1 fruit fly cellular context compared by ENCODE assay signal in genomic region chrX:18101098-18101711, dm6.
TF ChIP-seq lines count a peak whose summit lies in the region.

TSS of gene Mvb12 (minus strand) at chrX:18101314.

TF ChIP-seq in whole organism, embryonic, 481 proteins besides CTCF, POLR2A, EP300 and RAD21 (continued from another document and continues in another):
- TF ChIP-seq inv (GFP tag; IDR thresholded peaks at IDR 0.05; lab: Robert Waterston, UW; ENCODE audit: partially characterized antibody) (peak; percentile 41; the same call in 1 of the 2 replicates), Asciz (GFP tag; optimal IDR thresholded peaks at IDR 0.05; lab: Kevin White, UChicago) (no peak), CG9727 (GFP tag; optimal IDR thresholded peaks at IDR 0.05; lab: Kevin White, UChicago) (peak; percentile 13), CG8281 (tag; optimal IDR thresholded peaks at IDR 0.05; lab: Kevin White, UChicago) (no peak), sisA (GFP tag; IDR thresholded peaks at IDR 0.05; lab: Robert Waterston, UW) (no peak), Vsx1 (GFP tag; optimal IDR thresholded peaks at IDR 0.05; lab: Kevin White, UChicago) (no peak), Rfx (GFP tag; IDR thresholded peaks at IDR 0.05; lab: Robert Waterston, UW) (0 out of 2 replicates have a peak, but pooled peaks have one; percentile 19), Bdp1 (GFP tag; optimal IDR thresholded peaks at IDR 0.05; lab: Kevin White, UChicago) (no peak), Taf1 (GFP tag; IDR thresholded peaks at IDR 0.05; lab: Robert Waterston, UW) (no peak), chm (GFP tag; IDR thresholded peaks at IDR 0.05; lab: Robert Waterston, UW) (peak; percentile 48; the same call in 1 of the 2 replicates), CG30403 (GFP tag; optimal IDR thresholded peaks at IDR 0.05; lab: Kevin White, UChicago) (peak; percentile 15), jigr1 (GFP tag; IDR thresholded peaks at IDR 0.05; lab: Robert Waterston, UW) (no peak), CG15479 (GFP tag; optimal IDR thresholded peaks at IDR 0.05; lab: Kevin White, UChicago) (no peak), wor (GFP tag; IDR thresholded peaks at IDR 0.05; lab: Robert Waterston, UW) (no peak), CG34422 (GFP tag; IDR thresholded peaks at IDR 0.05; lab: Robert Waterston, UW) (peak; percentile 70; the same call in 2 of the 3 replicates), CG12659 (GFP tag; optimal IDR thresholded peaks at IDR 0.05; lab: Kevin White, UChicago) (peak; percentile 29), Lhr (GFP tag; optimal IDR thresholded peaks at IDR 0.05; lab: Kevin White, UChicago) (no peak), gsb (GFP tag; IDR thresholded peaks at IDR 0.05; lab: Robert Waterston, UW) (no peak), cad (GFP tag; optimal IDR thresholded peaks at IDR 0.05; lab: Kevin White, UChicago) (no peak), CG17612 (GFP tag; IDR thresholded peaks at IDR 0.05; lab: Robert Waterston, UW) (no peak), CG13775 (GFP tag; optimal IDR thresholded peaks at IDR 0.05; lab: Kevin White, UChicago) (no peak), CG1603 (tag; optimal IDR thresholded peaks at IDR 0.05; lab: Kevin White, UChicago) (peak; percentile 48), CG7839 (tag; optimal IDR thresholded peaks at IDR 0.05; lab: Kevin White, UChicago) (no peak), Max (GFP tag; optimal IDR thresholded peaks at IDR 0.05; lab: Kevin White, UChicago) (no peak), Jarid2 (GFP tag; optimal IDR thresholded peaks at IDR 0.05; lab: Kevin White, UChicago) (peak; percentile 62), Sox100B (GFP tag; optimal IDR thresholded peaks at IDR 0.05; lab: Kevin White, UChicago) (peak; percentile 30), Stat92E (GFP tag; optimal IDR thresholded peaks at IDR 0.05; lab: Kevin White, UChicago) (no peak), tup (GFP tag; optimal IDR thresholded peaks at IDR 0.05; lab: Kevin White, UChicago) (no peak), Camta (GFP tag; optimal IDR thresholded peaks at IDR 0.05; lab: Kevin White, UChicago) (no peak), CG11093 (GFP tag; IDR thresholded peaks at IDR 0.05; lab: Robert Waterston, UW) (no peak), CG2129 (GFP tag; IDR thresholded peaks at IDR 0.05; lab: Robert Waterston, UW; ENCODE audit: partially characterized antibody) (0 out of 2 replicates have a peak, but pooled peaks have one; percentile 20), CG3726 (GFP tag; IDR thresholded peaks at IDR 0.05; lab: Robert Waterston, UW) (no peak), NfI (GFP tag; optimal IDR thresholded peaks at IDR 0.05; lab: Kevin White, UChicago) (no peak), CG7372 (GFP tag; IDR thresholded peaks at IDR 0.05; lab: Robert Waterston, UW) (no peak), Atf3 (GFP tag; optimal IDR thresholded peaks at IDR 0.05; lab: Kevin White, UChicago) (no peak), phol (tag; optimal IDR thresholded peaks at IDR 0.05; lab: Kevin White, UChicago) (no peak), MBD-R2 (GFP tag; IDR thresholded peaks at IDR 0.05; lab: Robert Waterston, UW) (0 out of 2 replicates have a peak, but pooled peaks have one; percentile 35), CG15269 (tag; optimal IDR thresholded peaks at IDR 0.05; lab: Kevin White, UChicago) (no peak), CG12769 (tag; optimal IDR thresholded peaks at IDR 0.05; lab: Kevin White, UChicago) (peak; percentile 85), CG10565 (GFP tag; optimal IDR thresholded peaks at IDR 0.05; lab: Kevin White, UChicago) (no peak), CG9876 (GFP tag; optimal IDR thresholded peaks at IDR 0.05; lab: Kevin White, UChicago) (no peak), Trl (optimal IDR thresholded peaks at IDR 0.05; lab: Kevin White, UChicago) (no peak), Trl (GFP tag; optimal IDR thresholded peaks at IDR 0.05; lab: Kevin White, UChicago) (no peak), lbe (GFP tag; optimal IDR thresholded peaks at IDR 0.05; lab: Kevin White, UChicago) (no peak), repo (GFP tag; optimal IDR thresholded peaks at IDR 0.05; lab: Kevin White, UChicago) (no peak), CG8290 (GFP tag; optimal IDR thresholded peaks at IDR 0.05; lab: Kevin White, UChicago) (no peak), CG8290 (tag; optimal IDR thresholded peaks at IDR 0.05; lab: Kevin White, UChicago) (peak; percentile 32 to 34), slou (GFP tag; optimal IDR thresholded peaks at IDR 0.05; lab: Kevin White, UChicago) (no peak), pfk (GFP tag; optimal IDR thresholded peaks at IDR 0.05; lab: Kevin White, UChicago) (no peak), Sry-δ (GFP tag; optimal IDR thresholded peaks at IDR 0.05; lab: Kevin White, UChicago) (peak; percentile 53), zfh1 (GFP tag; IDR thresholded peaks at IDR 0.05; lab: Robert Waterston, UW) (no peak), fd102C (GFP tag; optimal IDR thresholded peaks at IDR 0.05; lab: Kevin White, UChicago) (no peak), CG10979 (tag; optimal IDR thresholded peaks at IDR 0.05; lab: Kevin White, UChicago) (no peak), gt (GFP tag; IDR thresholded peaks at IDR 0.05; lab: Robert Waterston, UW) (no peak), gem (tag; optimal IDR thresholded peaks at IDR 0.05; lab: Kevin White, UChicago) (peak; percentile 18), fd3F (GFP tag; optimal IDR thresholded peaks at IDR 0.05; lab: Kevin White, UChicago) (no peak), CG11247 (GFP tag; IDR thresholded peaks at IDR 0.05; lab: Robert Waterston, UW) (no peak), E2f1 (GFP tag; IDR thresholded peaks at IDR 0.05; lab: Robert Waterston, UW) (no peak), CG17568 (GFP tag; optimal IDR thresholded peaks at IDR 0.05; lab: Kevin White, UChicago) (no peak), so (GFP tag; IDR thresholded peaks at IDR 0.05; lab: Robert Waterston, UW) (no peak), hth (optimal IDR thresholded peaks at IDR 0.05; lab: Kevin White, UChicago) (no peak), Six4 (GFP tag; optimal IDR thresholded peaks at IDR 0.05; lab: Kevin White, UChicago) (no peak), CG9609 (GFP tag; optimal IDR thresholded peaks at IDR 0.05; lab: Kevin White, UChicago) (no peak), Side (GFP tag; optimal IDR thresholded peaks at IDR 0.05; lab: Kevin White, UChicago) (no peak), her (GFP tag; optimal IDR thresholded peaks at IDR 0.05; lab: Kevin White, UChicago) (no peak), CG18262 (tag; optimal IDR thresholded peaks at IDR 0.05; lab: Kevin White, UChicago) (peak; percentile 16), CG18619 (GFP tag; optimal IDR thresholded peaks at IDR 0.05; lab: Kevin White, UChicago) (no peak), BEAF-32 (GFP tag; optimal IDR thresholded peaks at IDR 0.05; lab: Kevin White, UChicago) (peak; percentile 57), Hr78 (GFP tag; optimal IDR thresholded peaks at IDR 0.05; lab: Kevin White, UChicago) (no peak), TFAM (GFP tag; optimal IDR thresholded peaks at IDR 0.05; lab: Kevin White, UChicago) (no peak), Atf6 (GFP tag; IDR thresholded peaks at IDR 0.05; lab: Robert Waterston, UW) (0 out of 2 replicates have a peak, but pooled peaks have one; percentile 18), D19A (tag; optimal IDR thresholded peaks at IDR 0.05; lab: Kevin White, UChicago) (no peak), CG1233 (GFP tag; optimal IDR thresholded peaks at IDR 0.05; lab: Kevin White, UChicago) (no peak), CG34376 (GFP tag; optimal IDR thresholded peaks at IDR 0.05; lab: Kevin White, UChicago) (no peak), luna (GFP tag; optimal IDR thresholded peaks at IDR 0.05; lab: Kevin White, UChicago) (no peak), CG11398 (GFP tag; optimal IDR thresholded peaks at IDR 0.05; lab: Kevin White, UChicago) (no peak), lab (GFP tag; optimal IDR thresholded peaks at IDR 0.05; lab: Kevin White, UChicago) (peak; percentile 46), dmrt11E (tag; optimal IDR thresholded peaks at IDR 0.05; lab: Kevin White, UChicago) (peak; percentile 20), Hand (GFP tag; optimal IDR thresholded peaks at IDR 0.05; lab: Kevin White, UChicago) (no peak), grau (tag; optimal IDR thresholded peaks at IDR 0.05; lab: Kevin White, UChicago) (no peak), Sin3A (optimal IDR thresholded peaks at IDR 0.05; lab: Kevin White, UChicago) (no peak), Pdp1 (GFP tag; optimal IDR thresholded peaks at IDR 0.05; lab: Kevin White, UChicago) (peak in 1 of 2 experiments; percentile 0), MESR4 (GFP tag; optimal IDR thresholded peaks at IDR 0.05; lab: Kevin White, UChicago) (peak; percentile 54), emc (GFP tag; optimal IDR thresholded peaks at IDR 0.05; lab: Kevin White, UChicago) (no peak), BtbVII (GFP tag; optimal IDR thresholded peaks at IDR 0.05; lab: Kevin White, UChicago) (no peak), NK7.1 (GFP tag; optimal IDR thresholded peaks at IDR 0.05; lab: Kevin White, UChicago) (no peak), gce (GFP tag; IDR thresholded peaks at IDR 0.05; lab: Robert Waterston, UW) (no peak), CG6854 (GFP tag; optimal IDR thresholded peaks at IDR 0.05; lab: Kevin White, UChicago) (no peak), Dad (GFP tag; optimal IDR thresholded peaks at IDR 0.05; lab: Kevin White, UChicago) (no peak), Dek (tag; optimal IDR thresholded peaks at IDR 0.05; lab: Kevin White, UChicago) (no peak), CG7786 (GFP tag; optimal IDR thresholded peaks at IDR 0.05; lab: Kevin White, UChicago) (no peak), CG15514 (GFP tag; optimal IDR thresholded peaks at IDR 0.05; lab: Kevin White, UChicago) (peak; percentile 33), CG18764 (GFP tag; optimal IDR thresholded peaks at IDR 0.05; lab: Kevin White, UChicago) (no peak), HLH4C (GFP tag; IDR thresholded peaks at IDR 0.05; lab: Robert Waterston, UW; ENCODE audit: partially characterized antibody) (peak; percentile 41; the same call in 2 of the 3 replicates), CG4617 (GFP tag; optimal IDR thresholded peaks at IDR 0.05; lab: Kevin White, UChicago; ENCODE audit: borderline replicate concordance) (no peak), CG8944 (GFP tag; optimal IDR thresholded peaks at IDR 0.05; lab: Kevin White, UChicago) (no peak), Hmx (GFP tag; optimal IDR thresholded peaks at IDR 0.05; lab: Kevin White, UChicago) (no peak), ssp (GFP tag; IDR thresholded peaks at IDR 0.05; lab: Robert Waterston, UW) (no peak), h (optimal IDR thresholded peaks at IDR 0.05; lab: Kevin White, UChicago) (no peak), CG3847 (GFP tag; IDR thresholded peaks at IDR 0.05; lab: Robert Waterston, UW) (no peak), CG8924 (tag; optimal IDR thresholded peaks at IDR 0.05; lab: Kevin White, UChicago) (peak; percentile 17), CG10209 (GFP tag; optimal IDR thresholded peaks at IDR 0.05; lab: Kevin White, UChicago) (no peak), prd (optimal IDR thresholded peaks at IDR 0.05; lab: Kevin White, UChicago) (no peak), prd (GFP tag; IDR thresholded peaks at IDR 0.05; lab: Robert Waterston, UW) (0 out of 3 replicates have a peak, but pooled peaks have one; percentile 13), CG31224 (GFP tag; IDR thresholded peaks at IDR 0.05; lab: Robert Waterston, UW) (no peak), CG4404 (GFP tag; IDR thresholded peaks at IDR 0.05; lab: Robert Waterston, UW) (no peak), z (GFP tag; IDR thresholded peaks at IDR 0.05; lab: Robert Waterston, UW) (no peak), scrt (GFP tag; optimal IDR thresholded peaks at IDR 0.05; lab: Kevin White, UChicago) (no peak), maf-S (GFP tag; optimal IDR thresholded peaks at IDR 0.05; lab: Kevin White, UChicago) (no peak), CG8359 (GFP tag; optimal IDR thresholded peaks at IDR 0.05; lab: Kevin White, UChicago; ENCODE audit: borderline replicate concordance) (no peak), CG17385 (GFP tag; optimal IDR thresholded peaks at IDR 0.05; lab: Kevin White, UChicago) (no peak), cato (GFP tag; optimal IDR thresholded peaks at IDR 0.05; lab: Kevin White, UChicago; ENCODE audit: borderline replicate concordance) (no peak), Tbp (GFP tag; optimal IDR thresholded peaks at IDR 0.05; lab: Kevin White, UChicago) (no peak), CG10543 (GFP tag; optimal IDR thresholded peaks at IDR 0.05; lab: Kevin White, UChicago) (no peak), Spps (tag; optimal IDR thresholded peaks at IDR 0.05; lab: Kevin White, UChicago) (peak; percentile 17), Adf1 (GFP tag; IDR thresholded peaks at IDR 0.05; lab: Robert Waterston, UW) (no peak), gsb-n (tag; optimal IDR thresholded peaks at IDR 0.05; lab: Kevin White, UChicago) (peak; percentile 24), CG2678 (tag; optimal IDR thresholded peaks at IDR 0.05; lab: Kevin White, UChicago) (peak; percentile 23), CG8089 (GFP tag; optimal IDR thresholded peaks at IDR 0.05; lab: Kevin White, UChicago) (no peak), Hey (tag; optimal IDR thresholded peaks at IDR 0.05; lab: Kevin White, UChicago) (no peak), chinmo (GFP tag; IDR thresholded peaks at IDR 0.05; lab: Robert Waterston, UW; ENCODE audit: partially characterized antibody) (no peak), Nf-YC (tag; optimal IDR thresholded peaks at IDR 0.05; lab: Kevin White, UChicago) (no peak), usp (GFP tag; optimal IDR thresholded peaks at IDR 0.05; lab: Kevin White, UChicago) (no peak), CG5245 (GFP tag; optimal IDR thresholded peaks at IDR 0.05; lab: Kevin White, UChicago) (no peak), shn (GFP tag; optimal IDR thresholded peaks at IDR 0.05; lab: Kevin White, UChicago) (no peak), Awh (GFP tag; IDR thresholded peaks at IDR 0.05; lab: Robert Waterston, UW) (no peak), ranshi (GFP tag; IDR thresholded peaks at IDR 0.05; lab: Robert Waterston, UW) (no peak), zen (tag; optimal IDR thresholded peaks at IDR 0.05; lab: Kevin White, UChicago) (no peak), dpn (GFP tag; optimal IDR thresholded peaks at IDR 0.05; lab: Kevin White, UChicago) (no peak), CG10654 (GFP tag; optimal IDR thresholded peaks at IDR 0.05; lab: Kevin White, UChicago) (no peak), trem (tag; optimal IDR thresholded peaks at IDR 0.05; lab: Kevin White, UChicago) (no peak), dm (GFP tag; optimal IDR thresholded peaks at IDR 0.05; lab: Kevin White, UChicago) (no peak), cas (GFP tag; IDR thresholded peaks at IDR 0.05; lab: Robert Waterston, UW) (no peak), sima (GFP tag; optimal IDR thresholded peaks at IDR 0.05; lab: Kevin White, UChicago) (no peak), hb (GFP tag; IDR thresholded peaks at IDR 0.05; lab: Robert Waterston, UW; ENCODE audit: partially characterized antibody) (no peak), Abd-B (GFP tag; optimal IDR thresholded peaks at IDR 0.05; lab: Kevin White, UChicago) (no peak), CG11456 (GFP tag; IDR thresholded peaks at IDR 0.05; lab: Robert Waterston, UW) (no peak)
